Fruit fly (Drosophila melanogaster) whole organism, embryonic: ENCODE data around the gene CG13601.

ENCODE experiments used
- CG10267 ChIP-seq: fragments of 200-800 bp; sonication (Bioruptor generic); optimal IDR thresholded peaks from 2 replicates; lab custom pipeline; 2018; ENCODE audit warnings: missing biosample characterization, mild to moderate bottlenecking, missing genetic modification characterization, moderate library complexity
- CG10366 ChIP-seq: fragments of 200-800 bp; sonication (Bioruptor generic); IDR thresholded peaks from 2 replicates; pipeline ENCODE4 v1.3.6; 2022; ENCODE audit warnings: missing biosample characterization, missing genetic modification characterization
- CG11695 ChIP-seq: fragments of 200-800 bp; sonication (Bioruptor generic); IDR thresholded peaks from 3 replicates; pipeline ENCODE4 v1.3.6; 2022; ENCODE audit warnings: missing biosample characterization, missing genetic modification characterization
- CG12104 ChIP-seq: fragments of 200-800 bp; sonication (Bioruptor generic); optimal IDR thresholded peaks from 3 replicates; lab custom pipeline; 2016; ENCODE audit warnings: missing biosample characterization, missing genetic modification characterization
- CG12659 ChIP-seq: fragments of 200-800 bp; sonication (Bioruptor generic); optimal IDR thresholded peaks from 3 replicates; lab custom pipeline; 2017; ENCODE audit warnings: mild to moderate bottlenecking, missing biosample characterization, missing genetic modification reagents, missing genetic modification characterization
- CG13296 ChIP-seq: fragments of 200-800 bp; sonication (Bioruptor generic); optimal IDR thresholded peaks from 3 replicates; lab custom pipeline; 2018; ENCODE audit warnings: missing biosample characterization, mild to moderate bottlenecking, missing genetic modification characterization
- CG13775 ChIP-seq: fragments of 200-800 bp; sonication (Bioruptor generic); optimal IDR thresholded peaks from 3 replicates; lab custom pipeline; 2017; ENCODE audit warnings: missing biosample characterization, mild to moderate bottlenecking, missing genetic modification characterization
- CG15601 ChIP-seq: fragments of 200-800 bp; sonication (Bioruptor generic); optimal IDR thresholded peaks from 3 replicates; lab custom pipeline; 2019; ENCODE audit warnings: missing biosample characterization, mild to moderate bottlenecking, missing genetic modification characterization, moderate library complexity
- CG15696 ChIP-seq: fragments of 200-800 bp; sonication (Bioruptor generic); optimal IDR thresholded peaks from 2 replicates; lab custom pipeline; 2019; ENCODE audit warnings: missing biosample characterization, mild to moderate bottlenecking, missing genetic modification characterization, moderate library complexity
- CG16813 ChIP-seq: fragments of 200-800 bp; sonication (Bioruptor generic); IDR thresholded peaks from 3 replicates; pipeline ENCODE4 v1.3.6; 2022; ENCODE audit warnings: missing biosample characterization, missing genetic modification characterization; ENCODE audit not compliant: partially characterized antibody
- CG17612 ChIP-seq: fragments of 200-800 bp; sonication (Bioruptor generic); IDR thresholded peaks from 2 replicates; pipeline ENCODE4 v1.3.6; 2022; ENCODE audit warnings: missing biosample characterization, missing genetic modification characterization
- CG17912 ChIP-seq: fragments of 200-800 bp; sonication (Bioruptor generic); optimal IDR thresholded peaks from 2 replicates; lab custom pipeline; 2018; ENCODE audit warnings: missing biosample characterization, mild to moderate bottlenecking, missing genetic modification characterization
- CG18262 ChIP-seq: fragments of 200-800 bp; optimal IDR thresholded peaks from 3 replicates; lab custom pipeline; 2019; ENCODE audit warnings: missing biosample characterization, mild to moderate bottlenecking, missing genetic modification characterization, moderate library complexity
- CG18764 ChIP-seq: fragments of 200-800 bp; sonication (Bioruptor generic); optimal IDR thresholded peaks from 3 replicates; lab custom pipeline; 2016; ENCODE audit warnings: missing biosample characterization, missing genetic modification characterization
- CG32767 ChIP-seq: fragments of 200-800 bp; sonication (Bioruptor generic); IDR thresholded peaks from 2 replicates; pipeline ENCODE4 v1.3.6; 2022; ENCODE audit warnings: missing biosample characterization, missing genetic modification characterization
- CG33557 ChIP-seq: fragments of 200-800 bp; sonication (Bioruptor generic); optimal IDR thresholded peaks from 2 replicates; lab custom pipeline; 2019; ENCODE audit warnings: missing biosample characterization, mild to moderate bottlenecking, missing genetic modification characterization, moderate library complexity
- CG34224 ChIP-seq: fragments of 200-800 bp; sonication (Bioruptor generic); IDR thresholded peaks from 3 replicates; pipeline ENCODE4 v1.3.6; 2022; ENCODE audit warnings: missing biosample characterization, missing genetic modification characterization; ENCODE audit not compliant: partially characterized antibody
- CG3995 ChIP-seq: fragments of 200-800 bp; sonication (Bioruptor generic); optimal IDR thresholded peaks from 3 replicates; lab custom pipeline; 2016; ENCODE audit warnings: missing biosample characterization, missing genetic modification characterization
- CG4328 ChIP-seq: fragments of 200-800 bp; sonication (Bioruptor generic); optimal IDR thresholded peaks from 3 replicates; lab custom pipeline; 2017; ENCODE audit warnings: missing biosample characterization, missing genetic modification reagents, missing genetic modification characterization
- CG6175 ChIP-seq: fragments of 200-800 bp; sonication (Bioruptor generic); IDR thresholded peaks from 3 replicates; pipeline ENCODE4 v1.3.6; 2022; ENCODE audit warnings: missing biosample characterization, missing genetic modification characterization
- CG8290 ChIP-seq, 3 experiments: fragments of 200-800 bp; sonication (Bioruptor generic); optimal IDR thresholded peaks; 2 replicates each; lab custom pipeline; 2016 to 2019; ENCODE audit warnings: missing biosample characterization in 3 of 3, missing genetic modification characterization in 3 of 3, mild to moderate bottlenecking in 2 of 3, moderate library complexity in 1 of 3
- CG9797 ChIP-seq: fragments of 200-800 bp; sonication (Bioruptor generic); optimal IDR thresholded peaks from 3 replicates; lab custom pipeline; 2018; ENCODE audit warnings: missing biosample characterization, mild to moderate bottlenecking, missing genetic modification characterization
- Doc3 ChIP-seq: fragments of 200-800 bp; sonication (Bioruptor generic); IDR thresholded peaks from 3 replicates; pipeline ENCODE4 v1.3.6; 2022; ENCODE audit warnings: missing biosample characterization, missing genetic modification characterization; ENCODE audit not compliant: partially characterized antibody
- ERR ChIP-seq: fragments of 200-800 bp; sonication (Bioruptor generic); optimal IDR thresholded peaks from 2 replicates; lab custom pipeline; 2016; ENCODE audit warnings: missing biosample characterization, missing genetic modification characterization
- Ets97D ChIP-seq: fragments of 200-800 bp; sonication (Bioruptor generic); optimal IDR thresholded peaks from 3 replicates; lab custom pipeline; 2016; ENCODE audit warnings: missing biosample characterization, missing genetic modification characterization
- Fer2 ChIP-seq: fragments of 200-800 bp; sonication (Bioruptor generic); optimal IDR thresholded peaks from 2 replicates; lab custom pipeline; 2018; ENCODE audit warnings: missing biosample characterization, mild to moderate bottlenecking, missing genetic modification characterization, moderate library complexity
- H15 ChIP-seq: fragments of 200-800 bp; sonication (Bioruptor generic); IDR thresholded peaks from 3 replicates; pipeline ENCODE4 v1.3.6; 2022; ENCODE audit warnings: missing biosample characterization, missing genetic modification characterization
- Kr ChIP-seq: fragments of 200-800 bp; sonication (Bioruptor generic); optimal IDR thresholded peaks from 2 replicates; lab custom pipeline; 2017; ENCODE audit warnings: missing biosample characterization, mild to moderate bottlenecking, missing genetic modification characterization
- NC2α ChIP-seq: fragments of 200-800 bp; sonication (Bioruptor generic); optimal IDR thresholded peaks from 2 replicates; lab custom pipeline; 2016; ENCODE audit warnings: missing biosample characterization, missing genetic modification characterization
- NC2β ChIP-seq: fragments of 200-800 bp; sonication (Bioruptor generic); optimal IDR thresholded peaks from 2 replicates; lab custom pipeline; 2016; ENCODE audit warnings: missing biosample characterization, missing genetic modification characterization
- Optix ChIP-seq: fragments of 200-800 bp; sonication (Bioruptor generic); IDR thresholded peaks from 3 replicates; pipeline ENCODE4 v1.3.6; 2022; ENCODE audit warnings: missing biosample characterization, missing genetic modification characterization
- Rx ChIP-seq: fragments of 200-800 bp; sonication (Bioruptor generic); IDR thresholded peaks from 2 replicates; pipeline ENCODE4 v1.3.6; 2022; ENCODE audit warnings: missing biosample characterization, missing genetic modification characterization
- TFAM ChIP-seq: fragments of 200-800 bp; sonication (Bioruptor generic); optimal IDR thresholded peaks from 2 replicates; lab custom pipeline; 2017; ENCODE audit warnings: missing biosample characterization, missing genetic modification characterization, inconsistent platforms
- YL-1 ChIP-seq: fragments of 200-800 bp; sonication (Bioruptor generic); optimal IDR thresholded peaks from 3 replicates; lab custom pipeline; 2017; ENCODE audit warnings: missing biosample characterization, mild to moderate bottlenecking, missing genetic modification characterization
- dysf ChIP-seq: fragments of 200-800 bp; sonication (Bioruptor generic); IDR thresholded peaks from 3 replicates; pipeline ENCODE4 v1.3.6; 2022; ENCODE audit warnings: missing biosample characterization, missing genetic modification characterization
- exex ChIP-seq: fragments of 200-800 bp; sonication (Bioruptor generic); optimal IDR thresholded peaks from 4 replicates; lab custom pipeline; 2018; ENCODE audit warnings: missing biosample characterization, mild to moderate bottlenecking, missing genetic modification characterization, moderate library complexity
- fd102C ChIP-seq: fragments of 200-800 bp; sonication (Bioruptor generic); optimal IDR thresholded peaks from 2 replicates; lab custom pipeline; 2018; ENCODE audit warnings: missing biosample characterization, mild to moderate bottlenecking, missing genetic modification characterization, moderate library complexity
- gfzf ChIP-seq: fragments of 200-800 bp; sonication (Bioruptor generic); optimal IDR thresholded peaks from 2 replicates; lab custom pipeline; 2016; ENCODE audit warnings: missing biosample characterization, mild to moderate bottlenecking, missing genetic modification characterization, moderate library complexity
- ham ChIP-seq: fragments of 200-800 bp; sonication (Bioruptor generic); IDR thresholded peaks from 2 replicates; pipeline ENCODE4 v1.3.6; 2022; ENCODE audit warnings: missing biosample characterization, missing genetic modification characterization
- hth ChIP-seq: fragments of >200 bp; optimal IDR thresholded peaks from 2 replicates; lab custom pipeline; 2017; ENCODE audit warnings: inconsistent platforms
- insv ChIP-seq, 2 experiments: fragments of 200-800 bp; sonication (Bioruptor generic); optimal IDR thresholded peaks; 3 replicates each; lab custom pipeline; 2016 to 2018; ENCODE audit warnings: missing biosample characterization in 2 of 2, missing genetic modification characterization in 2 of 2
- jing ChIP-seq: fragments of 200-800 bp; sonication (Bioruptor generic); optimal IDR thresholded peaks from 2 replicates; lab custom pipeline; 2018; ENCODE audit warnings: missing biosample characterization, mild to moderate bottlenecking, missing genetic modification characterization
- klu ChIP-seq: fragments of 200-800 bp; sonication (Bioruptor generic); IDR thresholded peaks from 2 replicates; pipeline ENCODE4 v1.3.6; 2022; ENCODE audit warnings: missing biosample characterization, missing genetic modification characterization
- odd ChIP-seq: fragments of 200-800 bp; sonication (Bioruptor generic); optimal IDR thresholded peaks from 2 replicates; lab custom pipeline; 2017; ENCODE audit warnings: missing biosample characterization, mild to moderate bottlenecking, missing genetic modification characterization
- onecut ChIP-seq: fragments of 200-800 bp; sonication (Bioruptor generic); IDR thresholded peaks from 2 replicates; pipeline ENCODE4 v1.3.6; 2022; ENCODE audit warnings: missing biosample characterization, missing genetic modification characterization
- pum ChIP-seq: fragments of 200-800 bp; sonication (Bioruptor generic); optimal IDR thresholded peaks from 2 replicates; lab custom pipeline; 2016; ENCODE audit warnings: missing biosample characterization, missing genetic modification characterization
- sd ChIP-seq: fragments of 200-800 bp; sonication (Bioruptor generic); optimal IDR thresholded peaks from 3 replicates; lab custom pipeline; 2018; ENCODE audit warnings: missing biosample characterization, mild to moderate bottlenecking, missing genetic modification characterization, moderate library complexity
- so ChIP-seq: fragments of 200-800 bp; sonication (Bioruptor generic); IDR thresholded peaks from 3 replicates; pipeline ENCODE4 v1.3.6; 2022; ENCODE audit warnings: missing biosample characterization, missing genetic modification characterization
- tap ChIP-seq: fragments of 200-800 bp; optimal IDR thresholded peaks from 3 replicates; lab custom pipeline; 2019; ENCODE audit warnings: missing biosample characterization, mild to moderate bottlenecking, missing genetic modification characterization, moderate library complexity
- tx ChIP-seq: fragments of 200-800 bp; sonication (Bioruptor generic); optimal IDR thresholded peaks from 2 replicates; lab custom pipeline; 2016; ENCODE audit warnings: missing biosample characterization, missing genetic modification characterization
- vfl ChIP-seq: fragments of 200-800 bp; sonication (Bioruptor generic); optimal IDR thresholded peaks from 2 replicates; lab custom pipeline; 2016; ENCODE audit warnings: missing biosample characterization, missing genetic modification characterization
- z ChIP-seq: fragments of 200-800 bp; sonication (Bioruptor generic); IDR thresholded peaks from 3 replicates; pipeline ENCODE4 v1.3.6; 2022; ENCODE audit warnings: missing biosample characterization, missing genetic modification characterization

CG13601 gene

DNA sequence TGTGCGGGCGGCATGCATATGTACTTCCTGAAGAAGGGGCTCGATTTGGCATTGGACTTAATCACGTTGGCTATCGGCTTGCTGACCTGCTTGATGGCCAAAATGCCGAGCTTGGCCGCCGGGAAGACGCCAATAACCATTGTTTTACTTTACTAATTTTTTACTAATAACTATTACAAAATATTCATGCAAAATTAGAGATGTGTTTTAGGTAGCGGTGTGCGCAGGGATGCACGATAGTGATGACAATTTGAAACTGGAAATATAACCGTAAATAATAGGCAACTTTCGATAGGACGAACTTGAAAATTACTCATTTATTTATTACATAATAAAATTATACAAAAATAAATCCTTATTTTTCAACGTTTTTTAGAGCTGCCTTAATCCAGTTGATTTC lies at the start of gene CG13601 (continued):
- TF ChIP-seq CG15601 (tag; lab: Kevin White, UChicago) (no peak), CG18764 (GFP tag; lab: Kevin White, UChicago) (no peak), CG11695 (GFP tag; lab: Robert Waterston, UW) (no peak), sd (tag; lab: Kevin White, UChicago) (no peak), pum (no peak), CG15696 (no peak), CG9797 (GFP tag; lab: Kevin White, UChicago) (no peak), NC2β (GFP tag; lab: Kevin White, UChicago) (no peak), CG34224 (GFP tag; lab: Robert Waterston, UW) (peak; percentile 83), CG17612 (no peak), onecut (GFP tag; lab: Robert Waterston, UW) (no peak), tx (no peak), YL-1 (GFP tag; lab: Kevin White, UChicago) (no peak), CG4328 (GFP tag; lab: Kevin White, UChicago) (peak; percentile 36), CG13296 (GFP tag; lab: Kevin White, UChicago) (peak; percentile 46), Ets97D (GFP tag; lab: Kevin White, UChicago) (peak; percentile 24), exex (tag; lab: Kevin White, UChicago) (peak; percentile 27), klu (GFP tag; lab: Robert Waterston, UW) (no peak), CG10366 (GFP tag; lab: Robert Waterston, UW) (peak; percentile 20; the same call in 1 of the 2 replicates), vfl (GFP tag; lab: Kevin White, UChicago) (peak; percentile 14), CG10267 (peak; percentile 33), CG12104 (GFP tag; lab: Kevin White, UChicago) (no peak), TFAM (GFP tag; lab: Kevin White, UChicago) (no peak), insv (GFP tag; optimal IDR thresholded peaks at IDR 0.05; lab: Kevin White, UChicago) (no peak), CG12659 (GFP tag; lab: Kevin White, UChicago) (peak; percentile 50), Doc3 (GFP tag; lab: Robert Waterston, UW) (peak; percentile 87), odd (no peak), Rx (GFP tag; lab: Robert Waterston, UW) (no peak), tap (tag; lab: Kevin White, UChicago) (no peak), hth (lab: Kevin White, UChicago) (no peak), H15 (GFP tag; lab: Robert Waterston, UW) (no peak), gfzf (GFP tag; lab: Kevin White, UChicago) (no peak), CG6175 (GFP tag; lab: Robert Waterston, UW) (no peak), CG18262 (tag; lab: Kevin White, UChicago) (peak; percentile 26), CG17912 (no peak), Optix (GFP tag; lab: Robert Waterston, UW) (no peak), so (GFP tag; lab: Robert Waterston, UW) (no peak), z (GFP tag; lab: Robert Waterston, UW) (no peak), Fer2 (tag; lab: Kevin White, UChicago) (no peak), CG32767 (no peak), CG3995 (GFP tag; lab: Kevin White, UChicago) (peak; percentile 24), CG16813 (GFP tag; lab: Robert Waterston, UW) (peak; percentile 79), Kr (GFP tag; lab: Kevin White, UChicago) (no peak), NC2α (GFP tag; lab: Kevin White, UChicago) (no peak), CG13775 (peak; percentile 15), dysf (GFP tag; lab: Robert Waterston, UW) (peak; percentile 35; the same call in 2 of the 3 replicates), CG8290 (GFP tag; optimal IDR thresholded peaks at IDR 0.05; lab: Kevin White, UChicago) (no peak), CG8290 (tag; optimal IDR thresholded peaks at IDR 0.05; lab: Kevin White, UChicago) (peak in 1 of 2 experiments; percentile 44), ham (GFP tag; lab: Robert Waterston, UW) (no peak), CG33557 (GFP tag; lab: Kevin White, UChicago) (no peak), ERR (GFP tag; lab: Kevin White, UChicago) (no peak), jing (GFP tag; lab: Kevin White, UChicago) (no peak), fd102C (GFP tag; lab: Kevin White, UChicago) (no peak)
